Worm (Caenorhabditis elegans): Measurements from ENCODE around the gene C32D5.12.

DNA sequence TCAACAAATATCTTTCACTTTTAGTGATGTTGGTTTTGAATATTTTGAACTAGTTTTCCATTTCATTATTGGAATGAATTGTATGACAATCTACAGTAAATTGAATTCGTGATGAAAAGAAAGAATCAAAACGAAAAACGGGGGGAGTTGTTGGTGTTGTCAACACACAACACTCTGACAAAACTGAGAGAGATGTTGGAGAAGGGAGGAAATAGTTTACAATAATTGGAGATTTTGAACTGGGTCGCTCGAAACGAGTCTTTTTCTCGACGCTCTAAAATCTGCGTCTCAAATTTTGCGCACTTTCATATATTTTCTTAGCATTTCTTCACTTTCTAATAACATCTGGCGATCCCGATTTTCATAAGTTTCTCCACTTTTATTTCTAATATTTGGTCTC lies 14.9 kb downstream of the C32D5.12 start, which contains the start of gene txt-18:
- no peak for TF ChIP-seq hmbx-1 (tag; optimal IDR thresholded peaks at IDR 0.05)
- no peak for TF ChIP-seq ama-1 (optimal IDR thresholded peaks at IDR 0.05)
- no peak for TF ChIP-seq flt-1 (GFP tag; IDR thresholded peaks at IDR 0.05)
- TF ChIP-seq F13C5.2 (tag; optimal IDR thresholded peaks at IDR 0.05), result no peak
- TF ChIP-seq tbx-37 (GFP tag; conservative IDR thresholded peaks at IDR 0.05), result no peak
- TF ChIP-seq ets-7 (tag; optimal IDR thresholded peaks at IDR 0.05), result no peak
- TF ChIP-seq ceh-13 (GFP tag; optimal IDR thresholded peaks at IDR 0.05), result no peak
- no peak for TF ChIP-seq ceh-36 (tag; optimal IDR thresholded peaks at IDR 0.05)
- TF ChIP-seq tbx-11 (GFP tag; IDR thresholded peaks at IDR 0.05), result no peak
